Worm (Caenorhabditis elegans): ENCODE data around the gene F36D4.1.

DNA sequence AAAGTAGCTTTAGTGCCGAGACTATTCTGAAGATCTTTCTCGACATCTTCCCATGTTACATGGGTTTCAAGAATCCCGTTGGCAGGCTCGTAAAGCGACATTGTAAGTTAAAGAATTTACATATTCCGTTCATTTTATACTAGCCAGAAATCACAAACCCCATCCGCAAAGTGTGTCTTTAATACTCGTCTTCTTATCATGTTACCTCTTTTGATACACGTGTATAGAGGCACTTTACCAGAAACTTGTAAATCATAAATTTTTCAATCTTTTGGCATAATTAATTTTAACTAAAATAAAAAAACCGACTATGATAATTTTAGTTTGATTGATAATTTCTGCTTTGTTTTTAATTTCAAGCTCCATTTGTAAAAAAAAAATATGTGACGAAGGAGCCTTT lies 45.7 kb upstream of the F36D4.1 start, which contains the start of gene E02C12.6:
- no peak for TF ChIP-seq him-1 (tag; optimal IDR thresholded peaks at IDR 0.05)
- TF ChIP-seq dao-5 (tag; optimal IDR thresholded peaks at IDR 0.05): no peak
